Fruit fly (Drosophila melanogaster) whole organism: ENCODE data around the gene CG42688.
A peak's percentile ranks its signal among the peaks of the same experiment; 100 is the strongest.

Experiments used
- Dll ChIP-seq: fragments of >200 bp; optimal IDR thresholded peaks from 2 replicates; lab custom pipeline; 2017
- EcR ChIP-seq, 2 experiments: fragments of >200 bp; optimal IDR thresholded peaks; 2 replicates each; lab custom pipeline; 2017; ENCODE audit warnings: missing biosample characterization in 2 of 2, missing genetic modification characterization in 2 of 2, missing genetic modification reagents in 2 of 2
- pan ChIP-seq: fragments of >200 bp; optimal IDR thresholded peaks from 2 replicates; lab custom pipeline; 2017
- psq ChIP-seq: fragments of >200 bp; optimal IDR thresholded peaks from 2 replicates; lab custom pipeline; 2017
- usp ChIP-seq: fragments of >200 bp; optimal IDR thresholded peaks from 2 replicates; lab custom pipeline; 2017; ENCODE audit warnings: missing biosample characterization, missing genetic modification characterization, mixed read lengths

DNA sequence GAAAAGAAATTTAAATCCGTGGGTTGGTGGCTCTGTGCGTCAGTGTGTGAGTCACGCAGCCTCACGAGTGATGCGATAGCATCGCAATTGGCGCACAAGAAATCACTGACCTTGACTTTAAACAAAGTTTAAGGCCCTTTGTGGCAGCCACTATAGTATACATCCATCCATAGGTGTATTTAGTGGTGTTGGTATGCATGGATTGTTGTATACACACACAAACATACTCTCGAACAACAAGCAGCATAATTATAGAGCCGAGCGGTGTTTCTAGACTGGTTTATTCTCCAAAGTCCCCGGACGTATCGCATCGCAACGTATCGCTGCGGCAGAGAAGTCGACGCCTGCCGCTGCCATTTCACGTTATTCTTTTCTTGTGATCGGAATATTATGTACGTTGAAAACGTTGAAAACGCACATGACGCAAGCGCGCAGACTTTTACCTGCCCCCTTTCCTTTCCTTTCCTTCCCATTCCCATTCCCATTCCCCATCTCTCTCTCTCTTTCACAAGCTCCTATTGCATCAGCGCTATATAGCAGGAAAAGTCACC is 25.8 kb downstream of the CG42688 start:
- TF ChIP-seq usp (GFP tag; lab: Kevin White, UChicago) (no peak), psq (no peak), EcR (GFP tag; optimal IDR thresholded peaks at IDR 0.05; lab: Kevin White, UChicago) (peak in 1 of 2 experiments; percentile 81), Dll (lab: Kevin White, UChicago) (no peak), pan (lab: Kevin White, UChicago) (no peak)
